Fruit fly (Drosophila melanogaster) whole organism: ENCODE data around the gene CG5808.

ENCODE experiments used
- CG8478 ChIP-seq: fragments of >200 bp; optimal IDR thresholded peaks from 2 replicates; lab custom pipeline; 2018; ENCODE audit warnings: inconsistent platforms
- Dll ChIP-seq: fragments of >200 bp; optimal IDR thresholded peaks from 2 replicates; lab custom pipeline; 2017
- EcR ChIP-seq, 2 experiments: fragments of >200 bp; optimal IDR thresholded peaks; 2 replicates each; lab custom pipeline; 2017; ENCODE audit warnings: missing biosample characterization in 2 of 2, missing genetic modification characterization in 2 of 2, missing genetic modification reagents in 2 of 2
- pan ChIP-seq: fragments of >200 bp; optimal IDR thresholded peaks from 2 replicates; lab custom pipeline; 2017
- psq ChIP-seq: fragments of >200 bp; optimal IDR thresholded peaks from 2 replicates; lab custom pipeline; 2017
- usp ChIP-seq: fragments of >200 bp; optimal IDR thresholded peaks from 2 replicates; lab custom pipeline; 2017; ENCODE audit warnings: missing biosample characterization, missing genetic modification characterization, mixed read lengths

The CG5808 gene

dm6 chr3R:24778218-24778739 lies 38.5 kb downstream of the CG5808 start:
- no peak for TF ChIP-seq CG8478 (lab: Kevin White, UChicago)
- no peak for TF ChIP-seq pan (lab: Kevin White, UChicago)
- TF ChIP-seq psq (lab: Kevin White, UChicago): no peak
- TF ChIP-seq Dll (lab: Kevin White, UChicago): no peak
- no peak for TF ChIP-seq usp (GFP tag; lab: Kevin White, UChicago)
- no peak for TF ChIP-seq EcR (GFP tag; optimal IDR thresholded peaks at IDR 0.05; lab: Kevin White, UChicago)

DNA sequence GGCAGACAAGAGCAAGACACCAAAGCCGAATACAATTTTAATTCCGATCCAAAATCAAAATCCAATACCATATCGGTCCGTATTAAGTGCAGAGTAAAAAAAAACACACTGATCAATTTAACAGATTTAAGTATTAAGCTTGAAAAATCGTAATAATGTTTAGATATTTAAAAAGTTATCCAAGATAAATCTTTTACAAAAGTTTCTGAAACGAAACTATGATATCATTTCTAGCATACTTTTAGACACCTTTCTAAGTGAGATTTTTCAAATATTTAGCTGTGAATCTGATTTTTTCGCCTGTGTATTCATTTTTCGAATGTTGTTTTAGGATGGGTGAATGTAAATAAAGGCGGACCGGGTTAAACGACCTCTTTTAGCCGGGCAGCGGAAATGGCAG lies 39.7 kb downstream of the CG5808 start:
- no peak for TF ChIP-seq psq (lab: Kevin White, UChicago)

dm6 chr3R:24773422-24773821 lies 43.4 kb downstream of the CG5808 start:
- TF ChIP-seq psq (lab: Kevin White, UChicago): no peak

DNA sequence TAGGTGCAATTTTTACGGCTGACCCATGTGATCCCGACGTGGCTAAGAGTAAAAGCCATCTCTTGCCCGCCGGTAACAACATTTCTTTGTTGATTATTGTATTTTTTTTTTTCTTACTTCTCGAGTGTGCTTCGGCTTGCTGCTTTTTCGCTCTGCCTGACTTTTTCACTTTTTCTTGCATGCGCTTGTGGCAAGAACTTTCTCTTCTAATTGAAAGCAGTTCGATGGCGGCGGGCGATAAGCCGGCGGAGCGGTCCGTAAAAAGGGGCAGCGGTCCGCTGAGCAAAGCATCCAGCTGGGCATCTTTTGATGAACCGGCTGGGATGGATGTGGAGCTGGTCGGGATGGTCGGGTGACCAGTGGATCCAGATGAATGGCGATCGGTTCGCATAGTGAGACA lies 43.8 kb downstream of the CG5808 start:
- TF ChIP-seq psq (lab: Kevin White, UChicago) (no peak), CG8478 (lab: Kevin White, UChicago) (no peak), usp (GFP tag; lab: Kevin White, UChicago) (no peak), Dll (lab: Kevin White, UChicago) (no peak), EcR (GFP tag; optimal IDR thresholded peaks at IDR 0.05; lab: Kevin White, UChicago) (no peak), pan (lab: Kevin White, UChicago) (no peak)

- no peak for TF ChIP-seq psq (lab: Kevin White, UChicago)
- TF ChIP-seq usp (GFP tag; lab: Kevin White, UChicago): no peak
- TF ChIP-seq Dll (lab: Kevin White, UChicago): no peak
- no peak for TF ChIP-seq EcR (GFP tag; optimal IDR thresholded peaks at IDR 0.05; lab: Kevin White, UChicago)
Measured at dm6 chr3R:24771273-24772231, 45.3 kb downstream of the CG5808 start, which contains the start of gene CG42331. Gene CG42331 (plus strand): TSS chr3R:24772181.

- TF ChIP-seq Dll (lab: Kevin White, UChicago) (no peak), pan (lab: Kevin White, UChicago) (no peak), EcR (GFP tag; optimal IDR thresholded peaks at IDR 0.05; lab: Kevin White, UChicago) (no peak), CG8478 (lab: Kevin White, UChicago) (no peak), usp (GFP tag; lab: Kevin White, UChicago) (no peak), psq (lab: Kevin White, UChicago) (no peak)
Measured at dm6 chr3R:24769601-24770000, 47.2 kb downstream of the CG5808 start.

DNA sequence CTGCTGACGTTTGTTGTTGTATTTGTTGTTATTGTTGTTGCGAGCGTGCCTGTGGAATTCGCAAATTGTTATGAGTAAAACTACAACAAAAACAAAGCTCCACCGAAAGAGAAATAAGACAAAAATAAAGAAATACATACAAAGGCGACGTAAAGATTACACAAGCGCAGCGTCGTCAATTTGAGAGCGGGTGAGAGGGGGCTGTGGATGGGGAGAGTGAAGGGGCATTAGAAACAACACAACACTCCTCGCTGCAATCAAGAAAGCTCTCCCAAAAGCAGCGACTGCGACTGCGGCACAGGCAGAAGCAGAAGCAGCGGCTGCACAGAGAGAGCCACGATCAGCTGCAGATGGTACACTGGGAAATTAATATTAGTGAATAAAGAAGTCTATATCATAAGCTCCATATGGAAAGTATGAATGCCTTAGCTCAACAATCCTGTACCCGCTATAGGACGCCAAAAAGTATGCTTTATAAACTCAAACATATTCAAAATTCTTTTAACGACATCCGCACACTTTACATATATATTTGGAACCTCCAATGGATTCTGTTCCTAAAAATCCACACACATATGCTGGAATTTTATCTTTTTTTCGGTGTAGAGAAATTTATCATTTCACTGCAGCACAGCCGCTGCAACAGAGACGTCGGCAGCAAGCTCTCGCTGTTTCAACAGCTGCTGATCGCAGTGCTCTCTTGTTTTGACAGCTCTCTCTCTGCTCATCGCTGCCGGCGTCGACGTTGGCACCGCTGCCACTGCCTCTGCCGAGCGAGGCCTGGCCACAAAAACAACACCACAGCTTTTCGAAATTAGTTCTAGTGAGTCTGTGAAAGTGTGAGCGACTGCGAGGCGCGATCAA lies 48.0 kb downstream of the CG5808 start, which contains the start of gene CG13631:
CG13631 (plus strand) TSS at position 814 of the 864 bp plus-strand sequence.
- TF ChIP-seq Dll (lab: Kevin White, UChicago): peak; percentile 35
- no peak for TF ChIP-seq psq (lab: Kevin White, UChicago)

DNA sequence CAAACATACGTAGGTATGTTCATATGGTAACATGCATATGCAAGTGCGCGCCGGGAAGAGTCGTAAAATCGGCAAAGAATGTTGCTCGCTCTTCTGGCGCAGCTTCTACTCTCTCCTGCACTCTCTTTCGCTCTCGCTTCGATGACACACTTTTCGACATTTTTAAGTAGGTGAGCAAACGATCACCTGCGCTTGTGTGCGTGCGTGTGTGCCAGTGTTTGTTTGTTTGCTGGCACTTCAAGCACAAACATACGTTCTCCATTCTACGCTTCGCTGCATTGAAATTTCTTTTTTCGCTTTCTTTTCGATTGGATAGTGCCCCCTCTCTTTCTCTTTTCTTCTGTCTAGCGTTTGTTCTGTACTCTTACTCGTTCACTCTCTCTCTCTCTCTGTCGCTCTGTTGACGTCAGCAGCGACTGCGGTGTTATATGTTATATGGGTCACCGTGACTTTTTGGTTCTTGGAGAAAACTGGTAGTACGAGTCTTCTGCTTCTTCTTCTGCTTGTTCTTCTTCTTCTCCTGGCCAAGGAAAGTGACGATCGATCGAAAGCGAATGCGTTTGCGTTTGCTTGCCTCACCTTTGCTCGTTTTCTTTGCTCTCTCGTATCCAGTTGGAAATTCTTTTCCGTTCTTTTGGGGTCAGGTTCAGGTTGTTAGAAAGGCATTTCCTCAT lies 49.0 kb downstream of the CG5808 start:
- TF ChIP-seq Dll (lab: Kevin White, UChicago) (peak; percentile 76), CG8478 (lab: Kevin White, UChicago) (no peak)

- TF ChIP-seq pan (lab: Kevin White, UChicago): no peak
- no peak for TF ChIP-seq usp (GFP tag; lab: Kevin White, UChicago)
- no peak for TF ChIP-seq EcR (GFP tag; optimal IDR thresholded peaks at IDR 0.05; lab: Kevin White, UChicago)
- TF ChIP-seq CG8478 (lab: Kevin White, UChicago): no peak
- TF ChIP-seq Dll (lab: Kevin White, UChicago): no peak
- no peak for TF ChIP-seq psq (lab: Kevin White, UChicago)
Measured at dm6 chr3R:24766684-24767083, 50.1 kb downstream of the CG5808 start.

- TF ChIP-seq usp (GFP tag; lab: Kevin White, UChicago) (no peak), pan (lab: Kevin White, UChicago) (no peak), CG8478 (lab: Kevin White, UChicago) (no peak), psq (lab: Kevin White, UChicago) (no peak), Dll (lab: Kevin White, UChicago) (no peak), EcR (GFP tag; optimal IDR thresholded peaks at IDR 0.05; lab: Kevin White, UChicago) (no peak)
Measured at dm6 chr3R:24764971-24765370, 51.8 kb downstream of the CG5808 start, which contains the start of gene AstA. Gene AstA (minus strand): TSS chr3R:24765071.
